Fruit fly (Drosophila melanogaster): ENCODE measurements around the gene bru2.

bru2 gene

DNA sequence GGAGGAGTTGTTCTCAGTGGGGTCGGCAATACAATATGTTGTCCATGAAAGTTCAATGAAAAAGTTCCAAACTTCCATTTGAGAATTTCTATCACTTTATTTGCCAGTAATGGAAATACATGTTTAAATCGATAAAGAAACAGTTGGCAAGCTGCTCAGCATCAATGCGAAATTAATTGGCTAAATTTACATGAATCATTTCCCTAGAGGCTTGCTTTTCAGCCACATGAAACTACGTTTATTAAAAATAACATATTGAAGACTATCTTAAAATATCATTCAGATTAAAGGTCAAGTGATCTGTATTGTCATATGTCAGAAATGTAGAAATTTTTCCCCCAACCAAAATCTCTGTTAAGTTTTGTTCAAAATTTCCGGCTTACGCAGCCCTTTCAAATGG is 12.1 kb downstream of the bru2 start, which contains the start of gene CG17010:
Gene CG17010, plus strand, starts transcription at position 301 of the 400 bp plus-strand sequence.
- no peak for TF ChIP-seq CG13204 (GFP tag; optimal IDR thresholded peaks at IDR 0.05)
- TF ChIP-seq CG34367 (tag; optimal IDR thresholded peaks at IDR 0.05): no peak
- TF ChIP-seq Snoo (tag; optimal IDR thresholded peaks at IDR 0.05): no peak
- TF ChIP-seq CG9948 (tag; optimal IDR thresholded peaks at IDR 0.05): no peak
- TF ChIP-seq gl (tag; optimal IDR thresholded peaks at IDR 0.05): no peak
- no peak for TF ChIP-seq rn (GFP tag; IDR thresholded peaks at IDR 0.05)
- no peak for TF ChIP-seq CG32121 (GFP tag; IDR thresholded peaks at IDR 0.05)
- no peak for TF ChIP-seq CG8301 (tag; optimal IDR thresholded peaks at IDR 0.05)

DNA sequence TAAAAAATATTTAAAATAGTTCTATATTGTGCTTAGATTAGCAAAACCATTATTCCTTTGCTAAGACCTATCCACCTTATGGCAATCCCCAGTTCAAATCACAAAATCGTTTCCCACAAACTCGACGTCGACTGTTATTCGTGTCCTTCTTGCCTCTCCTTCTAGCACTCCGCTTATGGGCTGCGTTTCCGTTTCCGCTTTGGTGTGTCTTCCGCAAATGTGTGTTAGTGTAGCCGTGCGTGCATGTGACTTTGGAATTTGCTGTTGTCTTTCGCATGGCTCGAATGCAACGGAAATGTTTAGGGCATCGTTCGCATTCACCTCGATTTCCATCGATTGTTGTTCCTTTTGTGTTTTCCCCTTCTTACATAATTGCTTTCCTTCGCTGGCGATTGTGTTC is 19.2 kb downstream of the bru2 start:
- TF ChIP-seq gl (tag; optimal IDR thresholded peaks at IDR 0.05) (no peak), CG10348 (GFP tag; IDR thresholded peaks at IDR 0.05) (no peak), CG4496 (GFP tag; IDR thresholded peaks at IDR 0.05) (0 out of 3 replicates have a peak, but pooled peaks have one; percentile 9), CG13204 (GFP tag; optimal IDR thresholded peaks at IDR 0.05) (no peak), EcR (GFP tag; optimal IDR thresholded peaks at IDR 0.05) (no peak)

DNA sequence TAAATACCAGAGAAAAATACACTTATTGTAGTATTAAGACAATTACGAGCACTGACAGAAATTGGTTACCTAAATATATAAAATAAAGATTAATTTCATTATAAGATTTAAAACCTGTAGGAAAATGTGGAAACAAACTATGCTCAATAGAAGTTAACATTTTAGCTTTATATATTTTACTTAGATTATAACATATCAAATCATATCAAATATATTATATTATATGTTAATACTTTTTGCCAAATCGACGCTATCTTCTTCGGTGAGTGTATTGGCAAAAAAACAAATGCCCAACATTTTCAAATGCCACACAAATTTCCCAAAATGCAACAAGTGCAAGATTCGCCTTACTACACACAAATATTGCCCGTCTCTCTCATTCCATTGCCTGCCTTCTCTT is 20.1 kb downstream of the bru2 start:
- TF ChIP-seq CG8159 (tag; optimal IDR thresholded peaks at IDR 0.05) (no peak), D1 (tag; optimal IDR thresholded peaks at IDR 0.05) (no peak), Pif1A (GFP tag; optimal IDR thresholded peaks at IDR 0.05) (no peak), CG9948 (tag; optimal IDR thresholded peaks at IDR 0.05) (no peak), Snoo (tag; optimal IDR thresholded peaks at IDR 0.05) (no peak), CG13204 (GFP tag; optimal IDR thresholded peaks at IDR 0.05) (no peak), Ets98B (GFP tag; IDR thresholded peaks at IDR 0.05) (peak; percentile 46), CG4496 (GFP tag; IDR thresholded peaks at IDR 0.05) (0 out of 3 replicates have a peak, but pooled peaks have one; percentile 43), Pif1B (GFP tag; optimal IDR thresholded peaks at IDR 0.05) (no peak), CG32121 (GFP tag; IDR thresholded peaks at IDR 0.05) (peak; percentile 64), CG8301 (tag; optimal IDR thresholded peaks at IDR 0.05) (no peak), rn (GFP tag; IDR thresholded peaks at IDR 0.05) (no peak), CG15710 (tag; optimal IDR thresholded peaks at IDR 0.05) (no peak), CG12605 (GFP tag; IDR thresholded peaks at IDR 0.05) (no peak), CG34367 (tag; optimal IDR thresholded peaks at IDR 0.05) (no peak), CG10348 (GFP tag; IDR thresholded peaks at IDR 0.05) (no peak), CG17806 (tag; optimal IDR thresholded peaks at IDR 0.05) (no peak), gl (tag; optimal IDR thresholded peaks at IDR 0.05) (no peak), CG14655 (GFP tag; optimal IDR thresholded peaks at IDR 0.05) (peak; percentile 24), fd96Ca (GFP tag; IDR thresholded peaks at IDR 0.05) (no peak)

DNA sequence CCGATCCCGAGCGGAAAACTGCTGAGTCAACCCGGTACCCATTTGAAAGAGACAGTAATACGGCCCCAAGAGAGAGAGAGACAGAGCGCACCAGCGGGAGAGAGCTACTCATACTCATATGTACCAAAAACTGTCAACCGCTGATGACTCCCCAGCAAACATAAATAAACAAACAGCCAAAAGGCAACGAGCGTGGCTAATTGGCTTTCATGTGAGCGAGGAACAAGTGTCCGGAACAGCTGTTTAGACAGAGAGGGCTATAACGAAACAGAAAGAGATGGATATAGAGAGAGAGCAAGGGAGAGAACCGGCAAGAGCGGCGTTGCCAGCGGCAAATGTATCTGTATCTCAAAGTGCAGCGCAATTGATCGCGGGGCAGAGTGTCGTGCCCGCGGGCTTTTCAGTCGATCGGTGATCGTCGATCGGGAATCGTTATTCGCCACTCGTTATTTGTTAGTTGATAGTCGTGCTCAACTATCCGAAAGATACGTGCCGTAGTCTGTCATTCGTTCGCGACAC is 22.0 kb downstream of the bru2 start:
- no peak for TF ChIP-seq Snoo (tag; optimal IDR thresholded peaks at IDR 0.05)
- peak; percentile 30 for TF ChIP-seq Pif1B (GFP tag; optimal IDR thresholded peaks at IDR 0.05)
- TF ChIP-seq CG4496 (GFP tag; IDR thresholded peaks at IDR 0.05): peak; percentile 74
- peak; percentile 45 for TF ChIP-seq CG13204 (GFP tag; optimal IDR thresholded peaks at IDR 0.05)
- TF ChIP-seq CG14655 (GFP tag; optimal IDR thresholded peaks at IDR 0.05): peak; percentile 35
- peak; percentile 68 for TF ChIP-seq fd96Ca (GFP tag; IDR thresholded peaks at IDR 0.05)
- TF ChIP-seq CG32121 (GFP tag; IDR thresholded peaks at IDR 0.05): peak; percentile 67
- TF ChIP-seq Ets98B (GFP tag; IDR thresholded peaks at IDR 0.05): peak; percentile 83
- TF ChIP-seq EcR (GFP tag; optimal IDR thresholded peaks at IDR 0.05): no peak
- TF ChIP-seq CG15710 (tag; optimal IDR thresholded peaks at IDR 0.05): no peak
- TF ChIP-seq Pif1A (GFP tag; optimal IDR thresholded peaks at IDR 0.05): peak; percentile 8

DNA sequence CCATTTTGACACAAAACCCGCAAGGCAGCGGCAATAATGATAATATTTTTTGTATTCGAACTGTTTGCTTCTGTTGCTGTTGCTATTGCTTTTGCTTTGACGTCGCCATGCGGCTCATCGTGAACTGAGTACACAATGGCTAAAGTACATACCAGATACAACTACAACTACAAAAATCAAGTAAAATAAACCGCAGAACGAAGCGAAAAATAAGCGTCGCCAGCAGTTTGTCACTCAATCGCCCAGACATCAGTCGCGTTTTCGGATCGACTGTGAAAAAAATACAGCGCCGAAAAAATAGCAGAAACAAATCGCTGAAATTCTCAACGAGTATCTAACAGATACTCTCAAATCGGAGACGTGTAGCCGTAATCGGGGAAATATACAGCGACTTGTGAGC is 25.6 kb downstream of the bru2 start:
- TF ChIP-seq fd96Ca (GFP tag; IDR thresholded peaks at IDR 0.05) (no peak; the same call in 2 of the 3 replicates), CG4496 (GFP tag; IDR thresholded peaks at IDR 0.05) (peak; percentile 60; the same call in 2 of the 3 replicates), CG13204 (GFP tag; optimal IDR thresholded peaks at IDR 0.05) (no peak), CG10348 (GFP tag; IDR thresholded peaks at IDR 0.05) (no peak), gl (tag; optimal IDR thresholded peaks at IDR 0.05) (no peak), CG34367 (tag; optimal IDR thresholded peaks at IDR 0.05) (no peak), CG12605 (GFP tag; IDR thresholded peaks at IDR 0.05) (no peak), EcR (GFP tag; optimal IDR thresholded peaks at IDR 0.05) (no peak), Snoo (tag; optimal IDR thresholded peaks at IDR 0.05) (no peak), CG32121 (GFP tag; IDR thresholded peaks at IDR 0.05) (peak; percentile 41; the same call in 1 of the 2 replicates), Ets98B (GFP tag; IDR thresholded peaks at IDR 0.05) (peak; percentile 24; the same call in 1 of the 2 replicates)

DNA sequence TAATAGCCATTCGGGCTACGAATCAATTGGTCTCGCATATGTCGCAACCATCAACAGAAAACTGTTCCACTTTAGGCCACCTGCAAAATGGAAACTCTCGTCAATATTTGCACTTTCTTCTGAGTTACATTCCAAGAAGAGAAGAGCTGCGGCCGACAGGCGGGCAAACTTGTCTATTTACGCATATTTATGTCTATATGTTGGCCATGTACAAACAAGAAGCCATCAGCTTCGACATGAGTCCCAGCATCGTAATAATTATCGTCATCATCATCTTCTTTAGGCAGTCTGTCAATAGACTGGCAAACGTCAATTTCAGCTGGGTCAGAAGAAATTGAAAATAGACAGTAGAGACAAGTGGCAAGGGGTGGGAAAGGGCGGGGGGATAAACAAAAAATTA is 27.7 kb downstream of the bru2 start:
- TF ChIP-seq CG17806 (tag; optimal IDR thresholded peaks at IDR 0.05): no peak
- TF ChIP-seq CG9948 (tag; optimal IDR thresholded peaks at IDR 0.05): no peak
- TF ChIP-seq EcR (GFP tag; optimal IDR thresholded peaks at IDR 0.05): no peak
- TF ChIP-seq CG8159 (tag; optimal IDR thresholded peaks at IDR 0.05): no peak
- TF ChIP-seq D1 (tag; optimal IDR thresholded peaks at IDR 0.05): no peak
- no peak for TF ChIP-seq CG8301 (tag; optimal IDR thresholded peaks at IDR 0.05)
- TF ChIP-seq fd96Ca (GFP tag; IDR thresholded peaks at IDR 0.05): no peak
- no peak for TF ChIP-seq Ets98B (GFP tag; IDR thresholded peaks at IDR 0.05)
- TF ChIP-seq CG4496 (GFP tag; IDR thresholded peaks at IDR 0.05): no peak
- TF ChIP-seq CG32121 (GFP tag; IDR thresholded peaks at IDR 0.05): no peak
- TF ChIP-seq Pif1A (GFP tag; optimal IDR thresholded peaks at IDR 0.05): no peak

DNA sequence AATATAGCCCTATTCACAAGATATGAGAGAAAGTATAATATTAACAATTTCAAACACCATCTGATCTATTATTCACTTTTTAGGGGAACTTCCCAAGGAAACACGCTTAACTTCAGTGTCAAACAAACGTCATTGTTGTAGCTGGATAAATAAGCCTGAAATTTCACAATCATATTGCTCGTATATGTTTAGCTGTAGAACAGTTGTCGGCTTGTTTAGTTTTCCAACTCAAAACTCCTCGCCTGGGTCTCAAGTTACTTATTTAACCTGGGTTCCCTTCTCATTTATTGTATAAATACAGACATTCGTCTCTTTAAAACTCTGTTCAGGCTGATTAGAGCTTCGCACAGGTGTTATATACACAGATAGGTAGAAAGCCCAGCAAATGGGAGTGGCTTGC is 28.4 kb downstream of the bru2 start:
- TF ChIP-seq Snoo (tag; optimal IDR thresholded peaks at IDR 0.05) (no peak), Ets98B (GFP tag; IDR thresholded peaks at IDR 0.05) (no peak), gl (tag; optimal IDR thresholded peaks at IDR 0.05) (no peak), rn (GFP tag; IDR thresholded peaks at IDR 0.05) (no peak), CG8159 (tag; optimal IDR thresholded peaks at IDR 0.05) (no peak), CG34367 (tag; optimal IDR thresholded peaks at IDR 0.05) (no peak), CG13204 (GFP tag; optimal IDR thresholded peaks at IDR 0.05) (no peak), CG10348 (GFP tag; IDR thresholded peaks at IDR 0.05) (no peak), EcR (GFP tag; optimal IDR thresholded peaks at IDR 0.05) (no peak), CG12605 (GFP tag; IDR thresholded peaks at IDR 0.05) (no peak), CG9948 (tag; optimal IDR thresholded peaks at IDR 0.05) (no peak), Pif1B (GFP tag; optimal IDR thresholded peaks at IDR 0.05) (no peak), CG8301 (tag; optimal IDR thresholded peaks at IDR 0.05) (no peak), CG14655 (GFP tag; optimal IDR thresholded peaks at IDR 0.05) (no peak), fd96Ca (GFP tag; IDR thresholded peaks at IDR 0.05) (no peak), CG17806 (tag; optimal IDR thresholded peaks at IDR 0.05) (no peak), D1 (tag; optimal IDR thresholded peaks at IDR 0.05) (no peak)
